Worm (Caenorhabditis elegans) whole organism, L1 larva: Measurements from ENCODE around the gene C27H6.8.

Experiments
- F16B12.6 ChIP-seq: fragments of 150-350 bp; optimal IDR thresholded peaks from 2 replicates; lab custom pipeline; 2014; ENCODE audit warnings: missing biosample characterization, missing genetic modification characterization
- ceh-88 ChIP-seq: fragments of 200-800 bp; sonication (Bioruptor generic); IDR thresholded peaks from 2 replicates; pipeline ENCODE4 v1.3.6; 2022; ENCODE audit warnings: missing genetic modification characterization, missing compliant biosample characterization
- elt-2 ChIP-seq: sonication (generic microtip); optimal IDR thresholded peaks from 2 replicates; lab custom pipeline; 2016; ENCODE audit warnings: missing genetic modification characterization, mild to moderate bottlenecking, inconsistent platforms, missing compliant biosample characterization, missing genetic modification reagents
- fkh-10 ChIP-seq: sonication (generic microtip); optimal IDR thresholded peaks from 2 replicates; lab custom pipeline; 2017; ENCODE audit warnings: missing biosample characterization, missing genetic modification reagents, missing genetic modification characterization
- grh-1 ChIP-seq: fragments of 200-800 bp; sonication (Bioruptor generic); IDR thresholded peaks from 2 replicates; pipeline ENCODE4 v1.3.6; 2022; ENCODE audit warnings: missing genetic modification reagents, missing genetic modification characterization, missing compliant biosample characterization
- mdl-1 ChIP-seq, 2 experiments: fragments of 150-350 bp; optimal IDR thresholded peaks; 2 replicates each; lab custom pipeline; 2014 to 2017; ENCODE audit warnings: missing biosample characterization in 2 of 2, missing genetic modification characterization in 2 of 2, inconsistent platforms in 1 of 2
- nhr-76 ChIP-seq: sonication (generic microtip); optimal IDR thresholded peaks from 2 replicates; lab custom pipeline; 2017; ENCODE audit warnings: missing biosample characterization, missing genetic modification characterization
- skn-1 ChIP-seq: fragments of 150-350 bp; optimal IDR thresholded peaks from 2 replicates; lab custom pipeline; 2014; ENCODE audit warnings: missing biosample characterization, missing genetic modification characterization
- unc-86 ChIP-seq: sonication (generic microtip); optimal IDR thresholded peaks from 2 replicates; lab custom pipeline; 2016; ENCODE audit warnings: missing genetic modification characterization, missing compliant biosample characterization

- no peak for TF ChIP-seq fkh-10 (GFP tag; lab: Kevin White, UChicago)
- TF ChIP-seq unc-86 = no peak
- TF ChIP-seq ceh-88 (GFP tag; lab: Robert Waterston, UW) = no peak
- no peak for TF ChIP-seq mdl-1 (tag; optimal IDR thresholded peaks at IDR 0.05; lab: Kevin White, UChicago)
- no peak for TF ChIP-seq skn-1 (tag; lab: Kevin White, UChicago)
- TF ChIP-seq elt-2 (tag; lab: Kevin White, UChicago) = no peak
- no peak for TF ChIP-seq grh-1
- no peak for TF ChIP-seq F16B12.6
- TF ChIP-seq nhr-76 (tag; lab: Kevin White, UChicago) = no peak
Measured at ce11 chrV:9965891-9966290, 21.7 kb downstream of the C27H6.8 start.
